Worm (Caenorhabditis elegans): ENCODE measurements around the gene gln-6.

DNA sequence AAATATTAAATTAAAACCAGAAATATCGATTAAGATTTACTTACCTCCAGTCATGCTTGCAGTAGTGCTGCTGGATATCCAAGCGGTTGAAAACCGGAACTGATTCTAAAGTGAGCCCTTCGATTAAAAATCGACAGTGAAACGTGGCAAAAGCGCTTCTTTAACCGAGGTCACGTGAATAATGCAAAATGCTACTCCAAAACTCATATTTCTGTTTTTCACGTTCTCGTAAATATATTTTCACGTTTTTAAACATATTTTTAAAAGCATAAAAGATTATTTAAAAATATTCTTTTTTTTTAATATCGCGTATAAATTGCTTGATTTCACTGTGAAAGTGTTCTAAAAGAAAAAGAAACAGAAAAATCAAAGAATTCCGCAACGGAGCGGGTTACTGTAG is 31.5 kb downstream of the gln-6 start, which contains the start of gene ant-1.3:
- TF ChIP-seq ceh-82 (tag; optimal IDR thresholded peaks at IDR 0.05) (no peak), unc-62 (GFP tag; optimal IDR thresholded peaks at IDR 0.05 in 1 of 2) (no peak), unc-62 (tag; optimal IDR thresholded peaks at IDR 0.05) (no peak), dmd-9 (GFP tag; IDR thresholded peaks at IDR 0.05) (no peak), mdl-1 (tag; optimal IDR thresholded peaks at IDR 0.05) (no peak), dpl-1 (GFP tag; optimal IDR thresholded peaks at IDR 0.05) (no peak), daf-8 (GFP tag; IDR thresholded peaks at IDR 0.05) (no peak), snpc-4 (tag; optimal IDR thresholded peaks at IDR 0.05) (no peak), ztf-11 (tag; optimal IDR thresholded peaks at IDR 0.05) (no peak)

All from whole organism, L4 larva.